Worm (Caenorhabditis elegans): ENCODE measurements around the gene ugt-44.
A peak's percentile ranks its signal among the peaks of the same experiment; 100 is the strongest.

The ugt-44 gene

ce11 chrIV:10483607-10484117, 14.1 kb downstream of the ugt-44 start, which contains the start of the genes F01D4.5 and ced-5 (continued):
- TF ChIP-seq tbp1 (GFP tag; optimal IDR thresholded peaks at IDR 0.05) (peak; percentile 42), sdz-38 (tag; optimal IDR thresholded peaks at IDR 0.05) (no peak), gei-17 (GFP tag; optimal IDR thresholded peaks at IDR 0.05) (no peak), madf-6 (GFP tag; IDR thresholded peaks at IDR 0.05) (peak; percentile 81), chd-7 (tag; optimal IDR thresholded peaks at IDR 0.05) (peak; percentile 56), T26A5.8 (tag; optimal IDR thresholded peaks at IDR 0.05) (no peak), Y79H2A.3 (GFP tag; conservative IDR thresholded peaks at IDR 0.05) (no peak), K12H6.12 (tag; optimal IDR thresholded peaks at IDR 0.05) (peak; percentile 74), lin-54 (GFP tag; optimal IDR thresholded peaks at IDR 0.05) (peak; percentile 66), ztf-22 (GFP tag; optimal IDR thresholded peaks at IDR 0.05) (peak; percentile 1), F22D6.2 (tag; optimal IDR thresholded peaks at IDR 0.05) (peak; percentile 80), hsf-1 (GFP tag; IDR thresholded peaks at IDR 0.05) (no peak), ama-1 (optimal IDR thresholded peaks at IDR 0.05) (no peak), ama-1 (GFP tag; optimal IDR thresholded peaks at IDR 0.05) (no peak), somi-1 (GFP tag; optimal IDR thresholded peaks at IDR 0.05) (peak; percentile 49), fkh-3 (tag; optimal IDR thresholded peaks at IDR 0.05) (no peak), Y53G8AR.9 (GFP tag; conservative IDR thresholded peaks at IDR 0.05) (no peak), zim-3 (tag; optimal IDR thresholded peaks at IDR 0.05) (no peak), ekl-4 (GFP tag; IDR thresholded peaks at IDR 0.05) (peak; percentile 57; the same call in 1 of the 2 replicates), lin-40 (tag; optimal IDR thresholded peaks at IDR 0.05) (peak; percentile 72), hrde-1 (tag; optimal IDR thresholded peaks at IDR 0.05; ENCODE audit: borderline replicate concordance) (peak; percentile 71), zfh-2 (GFP tag; conservative IDR thresholded peaks at IDR 0.05) (no peak), rpc-1 (optimal IDR thresholded peaks at IDR 0.05) (no peak), rpc-1 (tag; optimal IDR thresholded peaks at IDR 0.05) (no peak), mcd-1 (GFP tag; IDR thresholded peaks at IDR 0.05) (peak; percentile 68), nhr-90 (tag; optimal IDR thresholded peaks at IDR 0.05) (no peak), ztf-6 (GFP tag; IDR thresholded peaks at IDR 0.05) (no peak), Y53F4B.3 (GFP tag; IDR thresholded peaks at IDR 0.05) (no peak), ceh-27 (GFP tag; optimal IDR thresholded peaks at IDR 0.05) (peak; percentile 82), snpc-4 (GFP tag; optimal IDR thresholded peaks at IDR 0.05) (no peak), snpc-4 (tag; optimal IDR thresholded peaks at IDR 0.05) (peak in 3 of 4 experiments; percentile 46 to 70 (median 64)), unc-130 (GFP tag; optimal IDR thresholded peaks at IDR 0.05) (peak; percentile 93), lsl-1 (GFP tag; optimal IDR thresholded peaks at IDR 0.05) (peak; percentile 53), B0035.1 (tag; optimal IDR thresholded peaks at IDR 0.05) (peak; percentile 69), nhr-27 (tag; optimal IDR thresholded peaks at IDR 0.05) (no peak)

- no peak for TF ChIP-seq hmg-1.2 (GFP tag; IDR thresholded peaks at IDR 0.05)
Observed at ce11 chrIV:10489409-10489808, 19.9 kb downstream of the ugt-44 start.

ce11 chrIV:10498401-10498800, 28.9 kb downstream of the ugt-44 start:
- TF ChIP-seq ztf-26 (tag; optimal IDR thresholded peaks at IDR 0.05) (no peak), F37B4.10 (GFP tag; IDR thresholded peaks at IDR 0.05) (no peak), nhr-120 (GFP tag; IDR thresholded peaks at IDR 0.05) (no peak), snpc-1.3 (tag; optimal IDR thresholded peaks at IDR 0.05; ENCODE audit: insufficient read depth) (no peak), dpl-1 (GFP tag; optimal IDR thresholded peaks at IDR 0.05) (no peak), sptf-2 (GFP tag; optimal IDR thresholded peaks at IDR 0.05) (no peak), zim-3 (tag; optimal IDR thresholded peaks at IDR 0.05) (no peak), lin-26 (GFP tag; IDR thresholded peaks at IDR 0.05) (no peak), nhr-179 (tag; optimal IDR thresholded peaks at IDR 0.05) (no peak), ccch-3 (GFP tag; optimal IDR thresholded peaks at IDR 0.05) (no peak), mcd-1 (GFP tag; IDR thresholded peaks at IDR 0.05) (no peak), nfya-2 (GFP tag; IDR thresholded peaks at IDR 0.05) (no peak)

Measured in whole organism, young adult.